Worm (Caenorhabditis elegans): ENCODE measurements around the gene ZC132.11.

DNA sequence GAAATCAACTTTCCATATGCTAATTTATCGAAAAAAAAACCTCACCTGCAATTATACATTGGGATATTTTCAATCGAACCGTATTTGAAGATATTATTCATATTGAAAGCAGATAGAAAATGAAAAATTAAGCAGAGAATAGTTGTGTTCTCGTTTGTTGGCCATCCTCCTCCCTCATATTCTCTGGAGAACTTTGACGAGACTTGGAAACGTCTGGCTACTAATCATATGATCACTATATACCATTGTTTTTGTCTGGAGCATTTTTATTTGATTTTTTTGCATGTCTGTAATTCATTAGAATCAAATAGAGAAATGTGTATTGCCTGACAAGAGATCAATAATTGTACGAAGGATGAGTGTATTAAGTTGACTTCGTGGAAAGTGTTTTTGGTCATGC lies 34.0 kb downstream of the ZC132.11 start, which contains the start of gene srt-35:
- TF ChIP-seq ztf-4 (tag; optimal IDR thresholded peaks at IDR 0.05) (no peak), fkh-10 (GFP tag; optimal IDR thresholded peaks at IDR 0.05) (no peak), nhr-237 (tag; optimal IDR thresholded peaks at IDR 0.05) (no peak), unc-62 (GFP tag; optimal IDR thresholded peaks at IDR 0.05) (no peak), mdl-1 (tag; optimal IDR thresholded peaks at IDR 0.05) (no peak), C16A3.4 (tag; optimal IDR thresholded peaks at IDR 0.05) (no peak), ces-1 (GFP tag; optimal IDR thresholded peaks at IDR 0.05) (no peak), pax-3 (tag; optimal IDR thresholded peaks at IDR 0.05) (no peak), ceh-90 (tag; optimal IDR thresholded peaks at IDR 0.05) (no peak), rnt-1 (tag; optimal IDR thresholded peaks at IDR 0.05) (no peak), nhr-71 (tag; optimal IDR thresholded peaks at IDR 0.05) (no peak), skn-1 (tag; optimal IDR thresholded peaks at IDR 0.05) (no peak), C34B4.2 (tag; optimal IDR thresholded peaks at IDR 0.05) (no peak)

All from whole organism, L1 larva.